Fruit fly (Drosophila melanogaster) whole organism, embryonic: ENCODE results near the gene PIG-Wb.

Source experiments
- BEAF-32 ChIP-seq: fragments of 200-800 bp; sonication (Bioruptor generic); optimal IDR thresholded peaks from 3 replicates; lab custom pipeline; 2017; ENCODE audit warnings: missing biosample characterization, missing genetic modification characterization, mild to moderate bottlenecking, moderate library complexity, missing genetic modification reagents
- CG13123 ChIP-seq: fragments of 200-800 bp; sonication (Bioruptor generic); optimal IDR thresholded peaks from 2 replicates; lab custom pipeline; 2016; ENCODE audit warnings: missing biosample characterization, missing genetic modification characterization
- CG14860 ChIP-seq: fragments of 200-800 bp; sonication (Bioruptor generic); IDR thresholded peaks from 3 replicates; pipeline ENCODE4 v1.3.6; 2022; ENCODE audit warnings: missing biosample characterization, missing genetic modification characterization; ENCODE audit not compliant: partially characterized antibody
- CG15601 ChIP-seq: fragments of 200-800 bp; sonication (Bioruptor generic); optimal IDR thresholded peaks from 3 replicates; lab custom pipeline; 2019; ENCODE audit warnings: missing biosample characterization, mild to moderate bottlenecking, missing genetic modification characterization, moderate library complexity
- CG18011 ChIP-seq: fragments of 200-800 bp; sonication (Bioruptor generic); optimal IDR thresholded peaks from 2 replicates; lab custom pipeline; 2017; ENCODE audit warnings: missing biosample characterization, missing genetic modification characterization, mild to moderate bottlenecking, moderate library complexity, missing genotype
- CG2875 ChIP-seq: fragments of 200-800 bp; sonication (Bioruptor generic); optimal IDR thresholded peaks from 2 replicates; lab custom pipeline; 2017; ENCODE audit warnings: missing biosample characterization, mild to moderate bottlenecking, missing genetic modification characterization, missing genetic modification reagents
- CG31441 ChIP-seq: fragments of 200-800 bp; sonication (Bioruptor generic); IDR thresholded peaks from 2 replicates; pipeline ENCODE4 v1.3.6; 2022; ENCODE audit warnings: missing biosample characterization, missing genetic modification characterization
- CG32532 ChIP-seq: fragments of 200-800 bp; sonication (Bioruptor generic); IDR thresholded peaks from 2 replicates; pipeline ENCODE4 v1.3.6; 2022; ENCODE audit warnings: missing biosample characterization, missing genetic modification characterization
- CG32772 ChIP-seq: fragments of 200-800 bp; sonication (Bioruptor generic); IDR thresholded peaks from 2 replicates; pipeline ENCODE4 v1.3.6; 2022; ENCODE audit warnings: missing biosample characterization, missing genetic modification characterization
- CG3847 ChIP-seq: fragments of 200-800 bp; sonication (Bioruptor generic); IDR thresholded peaks from 2 replicates; pipeline ENCODE4 v1.3.6; 2022; ENCODE audit warnings: missing biosample characterization, missing genetic modification characterization
- CG4617 ChIP-seq: fragments of 200-800 bp; sonication (Bioruptor generic); optimal IDR thresholded peaks from 3 replicates; lab custom pipeline; 2016; ENCODE audit warnings: missing biosample characterization, missing genetic modification characterization, borderline replicate concordance
- CG6175 ChIP-seq: fragments of 200-800 bp; sonication (Bioruptor generic); IDR thresholded peaks from 3 replicates; pipeline ENCODE4 v1.3.6; 2022; ENCODE audit warnings: missing biosample characterization, missing genetic modification characterization
- CG7987 ChIP-seq: fragments of 200-800 bp; sonication (Bioruptor generic); optimal IDR thresholded peaks from 2 replicates; lab custom pipeline; 2018; ENCODE audit warnings: missing biosample characterization, mild to moderate bottlenecking, missing genetic modification characterization, moderate library complexity
- CG9727 ChIP-seq: fragments of 200-800 bp; sonication (Bioruptor generic); optimal IDR thresholded peaks from 3 replicates; lab custom pipeline; 2017; ENCODE audit warnings: missing biosample characterization, mild to moderate bottlenecking, missing genetic modification characterization
- CHES-1-like ChIP-seq: fragments of 200-800 bp; sonication (Bioruptor generic); optimal IDR thresholded peaks from 2 replicates; lab custom pipeline; 2016; ENCODE audit warnings: missing biosample characterization, missing genetic modification characterization
- Dip3 ChIP-seq: fragments of 200-800 bp; sonication (Bioruptor generic); optimal IDR thresholded peaks from 3 replicates; lab custom pipeline; 2016; ENCODE audit warnings: missing biosample characterization, missing genetic modification characterization
- H2.0 ChIP-seq: fragments of 200-800 bp; sonication (Bioruptor generic); IDR thresholded peaks from 2 replicates; pipeline ENCODE4 v1.3.6; 2022; ENCODE audit warnings: missing biosample characterization, missing genetic modification characterization
- HLH4C ChIP-seq: fragments of 200-800 bp; sonication (Bioruptor generic); IDR thresholded peaks from 3 replicates; pipeline ENCODE4 v1.3.6; 2022; ENCODE audit warnings: missing biosample characterization, missing genetic modification characterization; ENCODE audit not compliant: partially characterized antibody
- Hey ChIP-seq: fragments of 200-800 bp; sonication (Bioruptor generic); optimal IDR thresholded peaks from 3 replicates; lab custom pipeline; 2018; ENCODE audit warnings: missing biosample characterization, mild to moderate bottlenecking, missing genetic modification characterization
- Hr78 ChIP-seq, 2 experiments: fragments of 200-800 bp in 1 of 2; fragments of >200 bp in 1 of 2; sonication (Bioruptor generic) in 1 of 2; optimal IDR thresholded peaks; 2 replicates each; lab custom pipeline; 2017 to 2019; ENCODE audit warnings: missing biosample characterization in 2 of 2, missing genetic modification characterization in 2 of 2, mild to moderate bottlenecking in 1 of 2, moderate library complexity in 1 of 2
- Lim3 ChIP-seq: fragments of 200-800 bp; sonication (Bioruptor generic); IDR thresholded peaks from 2 replicates; pipeline ENCODE4 v1.3.6; 2022; ENCODE audit warnings: missing biosample characterization, missing genetic modification characterization
- Lpt ChIP-seq: fragments of >200 bp; optimal IDR thresholded peaks from 2 replicates; lab custom pipeline; 2018; ENCODE audit warnings: missing biosample characterization, missing genetic modification characterization
- Mes4 ChIP-seq: fragments of 200-800 bp; sonication (Bioruptor generic); optimal IDR thresholded peaks from 2 replicates; lab custom pipeline; 2016; ENCODE audit warnings: missing biosample characterization, missing genetic modification characterization
- Spps ChIP-seq: fragments of 200-800 bp; sonication (Bioruptor generic); optimal IDR thresholded peaks from 2 replicates; lab custom pipeline; 2018; ENCODE audit warnings: missing biosample characterization, mild to moderate bottlenecking, missing genetic modification characterization
- Sry-δ ChIP-seq: fragments of 200-800 bp; sonication (Bioruptor generic); optimal IDR thresholded peaks from 2 replicates; lab custom pipeline; 2016; ENCODE audit warnings: missing biosample characterization, missing genetic modification characterization
- Vsx1 ChIP-seq: fragments of 200-800 bp; sonication (Bioruptor generic); optimal IDR thresholded peaks from 2 replicates; lab custom pipeline; 2017; ENCODE audit warnings: missing biosample characterization, mild to moderate bottlenecking, missing genetic modification characterization, missing genetic modification reagents
- ash1 ChIP-seq: fragments of 200-800 bp; sonication (Bioruptor generic); optimal IDR thresholded peaks from 2 replicates; lab custom pipeline; 2018; ENCODE audit warnings: missing biosample characterization, mild to moderate bottlenecking, missing genetic modification characterization
- bsh ChIP-seq, 2 experiments: fragments of 200-800 bp; sonication (Bioruptor generic); optimal IDR thresholded peaks; 2 replicates each; lab custom pipeline; 2017 to 2018; ENCODE audit warnings: mild to moderate bottlenecking in 2 of 2, missing biosample characterization in 2 of 2, missing genetic modification characterization in 2 of 2, moderate library complexity in 1 of 2
- cad ChIP-seq: fragments of >200 bp; optimal IDR thresholded peaks from 2 replicates; lab custom pipeline; 2017; ENCODE audit warnings: missing biosample characterization, missing genetic modification characterization
- chif ChIP-seq, 2 experiments: fragments of 200-800 bp; sonication (Bioruptor generic); optimal IDR thresholded peaks; 3 replicates each; lab custom pipeline; 2016; ENCODE audit warnings: missing biosample characterization in 2 of 2, missing genetic modification characterization in 2 of 2
- chinmo ChIP-seq: fragments of 200-800 bp; sonication (Bioruptor generic); IDR thresholded peaks from 4 replicates; pipeline ENCODE4 v1.3.6; 2022; ENCODE audit warnings: missing biosample characterization, missing genetic modification characterization; ENCODE audit not compliant: partially characterized antibody
- dati ChIP-seq: fragments of 200-800 bp; sonication (Bioruptor generic); IDR thresholded peaks from 2 replicates; pipeline ENCODE4 v1.3.6; 2022; ENCODE audit warnings: missing biosample characterization, missing genetic modification characterization
- dpn ChIP-seq, 2 experiments: fragments of 200-800 bp; sonication (Bioruptor generic); optimal IDR thresholded peaks; 3 replicates each; lab custom pipeline; 2016; ENCODE audit warnings: missing biosample characterization in 2 of 2, missing genetic modification characterization in 2 of 2
- emc ChIP-seq: fragments of 200-800 bp; sonication (Bioruptor generic); optimal IDR thresholded peaks from 2 replicates; lab custom pipeline; 2016; ENCODE audit warnings: missing biosample characterization, missing genetic modification characterization
- fd3F ChIP-seq: fragments of 200-800 bp; sonication (Bioruptor generic); optimal IDR thresholded peaks from 2 replicates; lab custom pipeline; 2018; ENCODE audit warnings: missing biosample characterization, mild to moderate bottlenecking, missing genetic modification characterization, moderate library complexity
- gt ChIP-seq: fragments of 200-800 bp; sonication (Bioruptor generic); IDR thresholded peaks from 2 replicates; pipeline ENCODE4 v1.3.6; 2022; ENCODE audit warnings: missing biosample characterization, missing genetic modification characterization
- ham ChIP-seq: fragments of 200-800 bp; sonication (Bioruptor generic); IDR thresholded peaks from 2 replicates; pipeline ENCODE4 v1.3.6; 2022; ENCODE audit warnings: missing biosample characterization, missing genetic modification characterization
- hkb ChIP-seq, 2 experiments: fragments of 200-800 bp in 1 of 2; fragments of >200 bp in 1 of 2; sonication (Bioruptor generic) in 1 of 2; IDR thresholded peaks in 1 of 2; optimal IDR thresholded peaks in 1 of 2; 2 replicates each; pipeline versions ENCODE4 v1.3.6 to Lab custom; 2017 to 2022; ENCODE audit warnings: missing biosample characterization in 1 of 2, missing genetic modification characterization in 1 of 2
- ind ChIP-seq: fragments of 200-800 bp; sonication (Bioruptor generic); optimal IDR thresholded peaks from 3 replicates; lab custom pipeline; 2016; ENCODE audit warnings: missing biosample characterization, missing genetic modification characterization
- jumu ChIP-seq: fragments of 200-800 bp; sonication (Bioruptor generic); optimal IDR thresholded peaks from 3 replicates; lab custom pipeline; 2016; ENCODE audit warnings: missing biosample characterization, missing genetic modification characterization
- lola ChIP-seq, 3 experiments: fragments of >200 bp in 2 of 3; fragments of 200-800 bp in 1 of 3; sonication (Bioruptor generic) in 1 of 3; optimal IDR thresholded peaks; 2 replicates each; lab custom pipeline; 2017 to 2019; ENCODE audit warnings: missing biosample characterization in 3 of 3, missing genetic modification characterization in 3 of 3, mild to moderate bottlenecking in 1 of 3, moderate library complexity in 1 of 3
- odd ChIP-seq: fragments of 200-800 bp; sonication (Bioruptor generic); optimal IDR thresholded peaks from 2 replicates; lab custom pipeline; 2017; ENCODE audit warnings: missing biosample characterization, mild to moderate bottlenecking, missing genetic modification characterization
- pfk ChIP-seq: fragments of 200-800 bp; sonication (Bioruptor generic); optimal IDR thresholded peaks from 2 replicates; lab custom pipeline; 2018; ENCODE audit warnings: missing biosample characterization, mild to moderate bottlenecking, missing genetic modification characterization, moderate library complexity
- repo ChIP-seq: fragments of 200-800 bp; sonication (Bioruptor generic); optimal IDR thresholded peaks from 2 replicates; lab custom pipeline; 2016; ENCODE audit warnings: missing biosample characterization, missing genetic modification characterization
- sd ChIP-seq: fragments of 200-800 bp; sonication (Bioruptor generic); optimal IDR thresholded peaks from 3 replicates; lab custom pipeline; 2018; ENCODE audit warnings: missing biosample characterization, mild to moderate bottlenecking, missing genetic modification characterization, moderate library complexity
- sr ChIP-seq: fragments of 200-800 bp; sonication (Bioruptor generic); IDR thresholded peaks from 3 replicates; pipeline ENCODE4 v1.3.6; 2022; ENCODE audit warnings: missing biosample characterization, missing genetic modification characterization
- tll ChIP-seq, 2 experiments: fragments of 200-800 bp in 1 of 2; fragments of >200 bp in 1 of 2; sonication (Bioruptor generic) in 1 of 2; optimal IDR thresholded peaks; 2 replicates each; lab custom pipeline; 2017 to 2019; ENCODE audit warnings: missing biosample characterization in 2 of 2, missing genetic modification characterization in 2 of 2, mild to moderate bottlenecking in 1 of 2, moderate library complexity in 1 of 2
- ttk ChIP-seq: fragments of 200-800 bp; sonication (Bioruptor generic); IDR thresholded peaks from 2 replicates; pipeline ENCODE4 v2.1.2; 2022; ENCODE audit warnings: missing biosample characterization, missing genetic modification characterization
- twi ChIP-seq: fragments of 200-800 bp; optimal IDR thresholded peaks from 2 replicates; lab custom pipeline; 2019; ENCODE audit warnings: missing biosample characterization, mild to moderate bottlenecking, missing genetic modification characterization, moderate library complexity
- yki ChIP-seq: fragments of >200 bp; optimal IDR thresholded peaks from 3 replicates; lab custom pipeline; 2018

The PIG-Wb gene

DNA sequence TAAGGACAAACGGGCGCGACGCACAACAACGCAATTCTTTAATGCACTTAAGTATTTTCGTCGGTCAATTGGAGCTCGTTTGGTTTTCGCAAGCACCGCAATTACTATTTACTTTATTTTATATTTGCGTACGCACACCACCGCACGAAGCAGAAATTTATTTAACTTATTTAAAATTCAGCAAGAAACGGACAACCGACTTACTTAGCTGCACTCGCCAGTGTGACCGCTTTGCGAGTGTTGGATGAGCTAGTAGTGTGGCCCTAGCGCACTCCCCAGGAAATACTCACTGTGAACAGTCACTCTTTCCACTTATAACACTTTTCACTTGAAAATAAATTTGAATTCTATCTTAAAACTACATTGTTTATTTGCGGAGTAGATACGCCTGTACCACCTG, 7.0 kb downstream of the PIG-Wb start, which contains the start of gene drpr (continued):
- TF ChIP-seq pfk (GFP tag; lab: Kevin White, UChicago) (no peak), CG3847 (no peak), Hey (no peak), CG14860 (GFP tag; lab: Robert Waterston, UW) (no peak), sr (GFP tag; lab: Robert Waterston, UW) (no peak), twi (tag; lab: Kevin White, UChicago) (no peak), emc (GFP tag; lab: Kevin White, UChicago) (no peak), chinmo (GFP tag; lab: Robert Waterston, UW) (peak; percentile 84; the same call in 2 of the 4 replicates), Mes4 (GFP tag; lab: Kevin White, UChicago) (peak; percentile 19), gt (GFP tag; lab: Robert Waterston, UW) (no peak), Dip3 (GFP tag; lab: Kevin White, UChicago) (no peak), BEAF-32 (GFP tag; lab: Kevin White, UChicago) (peak; percentile 32), dpn (GFP tag; optimal IDR thresholded peaks at IDR 0.05; lab: Kevin White, UChicago) (no peak), HLH4C (GFP tag; lab: Robert Waterston, UW) (0 out of 3 replicates have a peak, but pooled peaks have one; percentile 35), ttk (GFP tag; lab: Robert Waterston, UW) (no peak), dati (GFP tag; lab: Robert Waterston, UW) (no peak), jumu (no peak), lola (GFP tag; optimal IDR thresholded peaks at IDR 0.05; lab: Kevin White, UChicago) (no peak), tll (GFP tag; optimal IDR thresholded peaks at IDR 0.05; lab: Kevin White, UChicago) (no peak), bsh (GFP tag; optimal IDR thresholded peaks at IDR 0.05; lab: Kevin White, UChicago) (no peak), CG31441 (GFP tag; lab: Robert Waterston, UW) (peak; percentile 79), CG4617 (GFP tag; lab: Kevin White, UChicago) (peak; percentile 60), CG32772 (GFP tag; lab: Robert Waterston, UW) (no peak), CG13123 (GFP tag; lab: Kevin White, UChicago) (no peak), cad (no peak), yki (lab: Kevin White, UChicago) (no peak), CG7987 (GFP tag; lab: Kevin White, UChicago) (peak; percentile 62), Lpt (GFP tag; lab: Kevin White, UChicago) (no peak), hkb (optimal IDR thresholded peaks at IDR 0.05; lab: Kevin White, UChicago) (no peak), hkb (GFP tag; IDR thresholded peaks at IDR 0.05; lab: Robert Waterston, UW) (no peak), CG32532 (no peak), ham (GFP tag; lab: Robert Waterston, UW) (no peak), Lim3 (no peak), CG18011 (no peak), CG6175 (no peak), CG2875 (GFP tag; lab: Kevin White, UChicago) (no peak), CG9727 (no peak), Sry-δ (GFP tag; lab: Kevin White, UChicago) (peak; percentile 32), ash1 (GFP tag; lab: Kevin White, UChicago) (no peak), CG15601 (tag; lab: Kevin White, UChicago) (peak; percentile 11), sd (tag; lab: Kevin White, UChicago) (no peak), odd (peak; percentile 51), H2.0 (GFP tag; lab: Robert Waterston, UW) (no peak), ind (GFP tag; lab: Kevin White, UChicago) (no peak), fd3F (GFP tag; lab: Kevin White, UChicago) (no peak), chif (GFP tag; optimal IDR thresholded peaks at IDR 0.05; lab: Kevin White, UChicago) (no peak), repo (no peak), Vsx1 (GFP tag; lab: Kevin White, UChicago) (no peak), Spps (tag; lab: Kevin White, UChicago) (no peak), Hr78 (GFP tag; optimal IDR thresholded peaks at IDR 0.05; lab: Kevin White, UChicago) (no peak), CHES-1-like (GFP tag; lab: Kevin White, UChicago) (peak; percentile 19)
